Worm (Caenorhabditis elegans): ENCODE data around the gene F10E7.9.

Gene F10E7.9

ce11 chrII:7121762-7122292 is 12.0 kb upstream of the F10E7.9 start, which contains the start of gene F10E7.2:
TSS of gene F10E7.2 (plus strand) at chrII:7122242.
- TF ChIP-seq dao-5 (tag; optimal IDR thresholded peaks at IDR 0.05) (no peak), W03F9.2 (tag; optimal IDR thresholded peaks at IDR 0.05) (no peak), him-1 (tag; optimal IDR thresholded peaks at IDR 0.05) (no peak)

ce11 chrII:7119525-7119924 is 9.7 kb upstream of the F10E7.9 start:
- no peak for TF ChIP-seq him-1 (tag; optimal IDR thresholded peaks at IDR 0.05)
- TF ChIP-seq W03F9.2 (tag; optimal IDR thresholded peaks at IDR 0.05), result no peak
- TF ChIP-seq dao-5 (tag; optimal IDR thresholded peaks at IDR 0.05), result no peak

ce11 chrII:7116350-7116749 is 6.5 kb upstream of the F10E7.9 start, which contains the start of gene spon-1:
TSS of gene spon-1 (plus strand) at chrII:7116557.
- no peak for TF ChIP-seq him-1 (tag; optimal IDR thresholded peaks at IDR 0.05)
- no peak for TF ChIP-seq W03F9.2 (tag; optimal IDR thresholded peaks at IDR 0.05)
- no peak for TF ChIP-seq dao-5 (tag; optimal IDR thresholded peaks at IDR 0.05)

- TF ChIP-seq him-1 (tag; optimal IDR thresholded peaks at IDR 0.05) (no peak), W03F9.2 (tag; optimal IDR thresholded peaks at IDR 0.05) (no peak), dao-5 (tag; optimal IDR thresholded peaks at IDR 0.05) (no peak)
Observed at ce11 chrII:7115638-7116037, 5.8 kb upstream of the F10E7.9 start, which contains the start of gene cutl-5. TSS of gene cutl-5 (minus strand) at chrII:7115906.

- TF ChIP-seq W03F9.2 (tag; optimal IDR thresholded peaks at IDR 0.05) (no peak), dao-5 (tag; optimal IDR thresholded peaks at IDR 0.05) (no peak), him-1 (tag; optimal IDR thresholded peaks at IDR 0.05) (no peak)
Observed at ce11 chrII:7112780-7113179, 2.9 kb upstream of the F10E7.9 start, which contains the start of gene F10E7.6. TSS of gene F10E7.6 (plus strand) at chrII:7113080.

ce11 chrII:7111657-7112049 is 1.8 kb upstream of the F10E7.9 start, which contains the start of gene F10E7.5:
TSS of gene F10E7.5 (plus strand) at chrII:7111978.
- TF ChIP-seq him-1 (tag; optimal IDR thresholded peaks at IDR 0.05) (peak; percentile 51), W03F9.2 (tag; optimal IDR thresholded peaks at IDR 0.05) (no peak), dao-5 (tag; optimal IDR thresholded peaks at IDR 0.05) (no peak)

- TF ChIP-seq dao-5 (tag; optimal IDR thresholded peaks at IDR 0.05) (no peak), him-1 (tag; optimal IDR thresholded peaks at IDR 0.05) (no peak), W03F9.2 (tag; optimal IDR thresholded peaks at IDR 0.05) (no peak)
Observed at ce11 chrII:7111012-7111656, 1.3 kb upstream of the F10E7.9 start.

ce11 chrII:7106313-7106712 is 3.5 kb downstream of the F10E7.9 start:
- TF ChIP-seq W03F9.2 (tag; optimal IDR thresholded peaks at IDR 0.05), result no peak
- no peak for TF ChIP-seq him-1 (tag; optimal IDR thresholded peaks at IDR 0.05)

- TF ChIP-seq W03F9.2 (tag; optimal IDR thresholded peaks at IDR 0.05) (peak; percentile 86), him-1 (tag; optimal IDR thresholded peaks at IDR 0.05) (peak; percentile 37), dao-5 (tag; optimal IDR thresholded peaks at IDR 0.05) (no peak)
Observed at ce11 chrII:7104794-7105613, 4.9 kb downstream of the F10E7.9 start, which contains the start of the genes farl-11 and rpl-33. TSS of gene farl-11 (minus strand) at chrII:7105035. TSS of gene rpl-33 (plus strand) at chrII:7105563.

ce11 chrII:7103111-7103510 is 6.7 kb downstream of the F10E7.9 start:
- no peak for TF ChIP-seq dao-5 (tag; optimal IDR thresholded peaks at IDR 0.05)
- no peak for TF ChIP-seq him-1 (tag; optimal IDR thresholded peaks at IDR 0.05)
- TF ChIP-seq W03F9.2 (tag; optimal IDR thresholded peaks at IDR 0.05), result no peak

- no peak for TF ChIP-seq W03F9.2 (tag; optimal IDR thresholded peaks at IDR 0.05)
- no peak for TF ChIP-seq dao-5 (tag; optimal IDR thresholded peaks at IDR 0.05)
- TF ChIP-seq him-1 (tag; optimal IDR thresholded peaks at IDR 0.05), result no peak
Observed at ce11 chrII:7102288-7102687, 7.6 kb downstream of the F10E7.9 start.

ce11 chrII:7100838-7101237 is 9.0 kb downstream of the F10E7.9 start, which contains the start of gene mmaa-1:
TSS of gene mmaa-1 (minus strand) at chrII:7101165.
- TF ChIP-seq W03F9.2 (tag; optimal IDR thresholded peaks at IDR 0.05) (no peak), dao-5 (tag; optimal IDR thresholded peaks at IDR 0.05) (no peak), him-1 (tag; optimal IDR thresholded peaks at IDR 0.05) (no peak)

- TF ChIP-seq dao-5 (tag; optimal IDR thresholded peaks at IDR 0.05), result no peak
Observed at ce11 chrII:7099231-7099630, 10.6 kb downstream of the F10E7.9 start.

ce11 chrII:7098578-7098977 is 11.3 kb downstream of the F10E7.9 start, which contains the start of gene mct-5:
TSS of gene mct-5 (minus strand) at chrII:7098593.
- TF ChIP-seq him-1 (tag; optimal IDR thresholded peaks at IDR 0.05) (no peak), W03F9.2 (tag; optimal IDR thresholded peaks at IDR 0.05) (no peak), dao-5 (tag; optimal IDR thresholded peaks at IDR 0.05) (no peak)
